Worm (Caenorhabditis elegans): ENCODE results near the gene exos-9.

- TF ChIP-seq peb-1 (tag; optimal IDR thresholded peaks at IDR 0.05) (no peak), mdl-1 (tag; optimal IDR thresholded peaks at IDR 0.05) (no peak), Y55F3AM.14 (GFP tag; optimal IDR thresholded peaks at IDR 0.05) (no peak), nhr-23 (tag; optimal IDR thresholded peaks at IDR 0.05) (no peak)
Measured at ce11 chrIII:7216226-7216625, 18.4 kb upstream of the exos-9 start, which contains the start of gene R151.1.

Measured in whole organism, L2 larva.